Fruit fly (Drosophila melanogaster): ENCODE results near the gene CG5039.

The CG5039 gene

DNA sequence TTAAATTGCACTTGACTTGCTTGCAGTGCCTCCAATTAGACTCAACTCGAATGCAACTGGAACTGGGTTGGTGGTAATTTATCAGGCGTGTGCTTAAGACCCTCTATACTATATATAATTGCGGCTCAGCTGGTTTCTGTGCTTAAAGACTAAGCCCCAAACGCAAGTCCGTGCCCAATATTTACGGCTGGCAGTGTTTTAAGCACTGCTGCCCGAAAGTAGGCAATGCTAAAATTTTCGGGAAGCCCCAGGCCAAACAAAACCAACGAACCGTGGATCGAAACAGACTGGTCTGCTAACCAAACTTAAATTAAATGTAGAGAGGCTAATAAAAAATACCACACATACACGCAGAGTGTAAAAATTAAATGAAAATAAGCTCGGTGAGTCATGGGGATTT, 42.5 kb downstream of the CG5039 start (continued):
- TF ChIP-seq CG14860 (GFP tag; IDR thresholded peaks at IDR 0.05; ENCODE audit: partially characterized antibody) (0 out of 3 replicates have a peak, but pooled peaks have one; percentile 5), ind (GFP tag; optimal IDR thresholded peaks at IDR 0.05) (no peak), gcm2 (GFP tag; optimal IDR thresholded peaks at IDR 0.05) (no peak), emc (GFP tag; optimal IDR thresholded peaks at IDR 0.05) (no peak), CG5245 (GFP tag; optimal IDR thresholded peaks at IDR 0.05) (no peak), CG31388 (GFP tag; optimal IDR thresholded peaks at IDR 0.05) (no peak), sens (GFP tag) (no peak), Med (GFP tag) (peak; percentile 47), CG8924 (tag; optimal IDR thresholded peaks at IDR 0.05) (no peak), HmgZ (tag; optimal IDR thresholded peaks at IDR 0.05) (no peak), Hr78 (GFP tag; optimal IDR thresholded peaks at IDR 0.05) (no peak), onecut (GFP tag; IDR thresholded peaks at IDR 0.05) (no peak), nau (GFP tag; optimal IDR thresholded peaks at IDR 0.05) (no peak), CG8388 (GFP tag; optimal IDR thresholded peaks at IDR 0.05) (peak; percentile 13), Sin3A (optimal IDR thresholded peaks at IDR 0.05) (no peak), sim (GFP tag; IDR thresholded peaks at IDR 0.05) (no peak), knrl (GFP tag; IDR thresholded peaks at IDR 0.05; ENCODE audit: partially characterized antibody) (0 out of 3 replicates have a peak, but pooled peaks have one; percentile 13), oc (tag; optimal IDR thresholded peaks at IDR 0.05) (no peak), CG34376 (GFP tag; optimal IDR thresholded peaks at IDR 0.05) (no peak), fu2 (GFP tag; optimal IDR thresholded peaks at IDR 0.05) (no peak), CG12942 (GFP tag; optimal IDR thresholded peaks at IDR 0.05) (no peak), caup (GFP tag; optimal IDR thresholded peaks at IDR 0.05; ENCODE audit: severe bottlenecking) (no peak), CG16815 (GFP tag; optimal IDR thresholded peaks at IDR 0.05) (no peak), Rx (GFP tag; IDR thresholded peaks at IDR 0.05) (no peak), Trl (optimal IDR thresholded peaks at IDR 0.05) (no peak), Trl (GFP tag; optimal IDR thresholded peaks at IDR 0.05) (no peak), CG10565 (GFP tag; optimal IDR thresholded peaks at IDR 0.05) (no peak), ab (GFP tag; optimal IDR thresholded peaks at IDR 0.05) (no peak), Mrtf (GFP tag; IDR thresholded peaks at IDR 0.05) (no peak), Hand (GFP tag; optimal IDR thresholded peaks at IDR 0.05) (no peak), corto (GFP tag; optimal IDR thresholded peaks at IDR 0.05) (no peak), CG17612 (GFP tag; IDR thresholded peaks at IDR 0.05) (no peak), Bgb (GFP tag; IDR thresholded peaks at IDR 0.05; ENCODE audit: partially characterized antibody) (0 out of 2 replicates have a peak, but pooled peaks have one; percentile 13), CG8478 (optimal IDR thresholded peaks at IDR 0.05) (no peak), ranshi (GFP tag; IDR thresholded peaks at IDR 0.05) (no peak), NfI (GFP tag; optimal IDR thresholded peaks at IDR 0.05) (no peak)

dm6 chr3R:25723795-25724194, 45.3 kb downstream of the CG5039 start:
- no peak for TF ChIP-seq CG8089 (GFP tag; optimal IDR thresholded peaks at IDR 0.05)
- no peak for TF ChIP-seq CrebB (tag; optimal IDR thresholded peaks at IDR 0.05)
- no peak for TF ChIP-seq bbx (GFP tag; IDR thresholded peaks at IDR 0.05; ENCODE audit: partially characterized antibody)
- no peak for TF ChIP-seq CG8281 (tag; optimal IDR thresholded peaks at IDR 0.05)
- TF ChIP-seq CG12299 (tag; optimal IDR thresholded peaks at IDR 0.05) = no peak
- TF ChIP-seq salm (tag; optimal IDR thresholded peaks at IDR 0.05) = no peak
- TF ChIP-seq Rfx (GFP tag; IDR thresholded peaks at IDR 0.05) = no peak
- no peak for TF ChIP-seq CG8359 (GFP tag; optimal IDR thresholded peaks at IDR 0.05; ENCODE audit: borderline replicate concordance)
- no peak for TF ChIP-seq Deaf1 (tag; optimal IDR thresholded peaks at IDR 0.05)
- TF ChIP-seq lola (GFP tag; optimal IDR thresholded peaks at IDR 0.05) = no peak
- TF ChIP-seq CG14441 (GFP tag; IDR thresholded peaks at IDR 0.05) = no peak
- no peak for TF ChIP-seq gro (GFP tag; optimal IDR thresholded peaks at IDR 0.05)
- TF ChIP-seq dmrt99B (tag; optimal IDR thresholded peaks at IDR 0.05) = no peak
- no peak for TF ChIP-seq CG4424 (GFP tag; optimal IDR thresholded peaks at IDR 0.05)
- no peak for TF ChIP-seq Dad (GFP tag; optimal IDR thresholded peaks at IDR 0.05)
- no peak for TF ChIP-seq MBD-R2 (GFP tag; IDR thresholded peaks at IDR 0.05)
- no peak for TF ChIP-seq B-H1 (GFP tag; IDR thresholded peaks at IDR 0.05)
- no peak for TF ChIP-seq Oaz (GFP tag; IDR thresholded peaks at IDR 0.05)

Data from whole organism, embryonic.